Fruit fly (Drosophila melanogaster) whole organism, embryonic: ENCODE results near the gene Polr2G.

Source experiments
- Aef1 ChIP-seq: fragments of 200-800 bp; sonication (Bioruptor generic); IDR thresholded peaks from 3 replicates; pipeline ENCODE4 v1.3.6; 2022; ENCODE audit warnings: missing biosample characterization, missing genetic modification characterization
- Atf6 ChIP-seq: fragments of 200-800 bp; sonication (Bioruptor generic); IDR thresholded peaks from 2 replicates; pipeline ENCODE4 v1.3.6; 2022; ENCODE audit warnings: missing biosample characterization, missing genetic modification characterization
- CG13296 ChIP-seq: fragments of 200-800 bp; sonication (Bioruptor generic); optimal IDR thresholded peaks from 3 replicates; lab custom pipeline; 2018; ENCODE audit warnings: missing biosample characterization, mild to moderate bottlenecking, missing genetic modification characterization
- CG13424 ChIP-seq: fragments of 200-800 bp; sonication (Bioruptor generic); optimal IDR thresholded peaks from 2 replicates; lab custom pipeline; 2019; ENCODE audit warnings: missing biosample characterization, mild to moderate bottlenecking, missing genetic modification characterization, moderate library complexity
- CG13894 ChIP-seq: fragments of 200-800 bp; sonication (Bioruptor generic); optimal IDR thresholded peaks from 3 replicates; lab custom pipeline; 2018; ENCODE audit warnings: missing biosample characterization, mild to moderate bottlenecking, missing genetic modification characterization, moderate library complexity
- CG14860 ChIP-seq: fragments of 200-800 bp; sonication (Bioruptor generic); IDR thresholded peaks from 3 replicates; pipeline ENCODE4 v1.3.6; 2022; ENCODE audit warnings: missing biosample characterization, missing genetic modification characterization; ENCODE audit not compliant: partially characterized antibody
- CG15269 ChIP-seq: fragments of 200-800 bp; sonication (Bioruptor generic); optimal IDR thresholded peaks from 2 replicates; lab custom pipeline; 2018; ENCODE audit warnings: missing biosample characterization, mild to moderate bottlenecking, missing genetic modification characterization, moderate library complexity
- CG1603 ChIP-seq: fragments of 200-800 bp; sonication (Bioruptor generic); optimal IDR thresholded peaks from 2 replicates; lab custom pipeline; 2019; ENCODE audit warnings: missing biosample characterization, mild to moderate bottlenecking, missing genetic modification characterization, moderate library complexity
- CG1647 ChIP-seq: fragments of 200-800 bp; sonication (Bioruptor generic); optimal IDR thresholded peaks from 3 replicates; lab custom pipeline; 2016; ENCODE audit warnings: missing biosample characterization, missing genetic modification characterization
- CG16779 ChIP-seq: fragments of 200-800 bp; sonication (Bioruptor generic); IDR thresholded peaks from 2 replicates; pipeline ENCODE4 v1.3.6; 2022; ENCODE audit warnings: missing biosample characterization, missing genetic modification characterization
- CG17612 ChIP-seq: fragments of 200-800 bp; sonication (Bioruptor generic); IDR thresholded peaks from 2 replicates; pipeline ENCODE4 v1.3.6; 2022; ENCODE audit warnings: missing biosample characterization, missing genetic modification characterization
- CG18262 ChIP-seq: fragments of 200-800 bp; optimal IDR thresholded peaks from 3 replicates; lab custom pipeline; 2019; ENCODE audit warnings: missing biosample characterization, mild to moderate bottlenecking, missing genetic modification characterization, moderate library complexity
- CG18476 ChIP-seq: fragments of 200-800 bp; sonication (Bioruptor generic); optimal IDR thresholded peaks from 2 replicates; lab custom pipeline; 2016; ENCODE audit warnings: missing biosample characterization, mild to moderate bottlenecking, missing genetic modification characterization
- CG3065 ChIP-seq: fragments of 200-800 bp; sonication (Bioruptor generic); optimal IDR thresholded peaks from 2 replicates; lab custom pipeline; 2016; ENCODE audit warnings: missing biosample characterization, missing genetic modification characterization
- CG31365 ChIP-seq: fragments of 200-800 bp; sonication (Bioruptor generic); optimal IDR thresholded peaks from 2 replicates; lab custom pipeline; 2018; ENCODE audit warnings: missing biosample characterization, mild to moderate bottlenecking, missing genetic modification characterization
- CG32772 ChIP-seq: fragments of 200-800 bp; sonication (Bioruptor generic); IDR thresholded peaks from 2 replicates; pipeline ENCODE4 v1.3.6; 2022; ENCODE audit warnings: missing biosample characterization, missing genetic modification characterization
- CG3995 ChIP-seq: fragments of 200-800 bp; sonication (Bioruptor generic); optimal IDR thresholded peaks from 3 replicates; lab custom pipeline; 2016; ENCODE audit warnings: missing biosample characterization, missing genetic modification characterization
- CG43689 ChIP-seq: fragments of 200-800 bp; sonication (Bioruptor generic); IDR thresholded peaks from 2 replicates; pipeline ENCODE4 v1.3.6; 2022; ENCODE audit warnings: missing biosample characterization, missing genetic modification characterization
- CG6254 ChIP-seq: fragments of 200-800 bp; sonication (Bioruptor generic); optimal IDR thresholded peaks from 3 replicates; lab custom pipeline; 2017; ENCODE audit warnings: mild to moderate bottlenecking, missing biosample characterization, missing genetic modification reagents, missing genetic modification characterization
- Deaf1 ChIP-seq: fragments of 200-800 bp; optimal IDR thresholded peaks from 3 replicates; lab custom pipeline; 2019; ENCODE audit warnings: missing biosample characterization, mild to moderate bottlenecking, missing genetic modification characterization, moderate library complexity
- E2f1 ChIP-seq: fragments of 200-800 bp; sonication (Bioruptor generic); IDR thresholded peaks from 2 replicates; pipeline ENCODE4 v1.3.6; 2022; ENCODE audit warnings: missing biosample characterization, missing genetic modification characterization
- GATAe ChIP-seq: fragments of 200-800 bp; sonication (Bioruptor generic); conservative IDR thresholded peaks from 2 replicates; pipeline ENCODE4 v1.3.6; 2022; ENCODE audit warnings: missing biosample characterization, missing genetic modification characterization
- HLH4C ChIP-seq: fragments of 200-800 bp; sonication (Bioruptor generic); IDR thresholded peaks from 3 replicates; pipeline ENCODE4 v1.3.6; 2022; ENCODE audit warnings: missing biosample characterization, missing genetic modification characterization; ENCODE audit not compliant: partially characterized antibody
- HLHmδ ChIP-seq: fragments of 200-800 bp; sonication (Bioruptor generic); optimal IDR thresholded peaks from 2 replicates; lab custom pipeline; 2018; ENCODE audit warnings: missing biosample characterization, mild to moderate bottlenecking, missing genetic modification characterization, moderate library complexity
- Hmx ChIP-seq: fragments of 200-800 bp; sonication (Bioruptor generic); optimal IDR thresholded peaks from 2 replicates; lab custom pipeline; 2016; ENCODE audit warnings: missing biosample characterization, missing genetic modification characterization
- Hr51 ChIP-seq, 2 experiments: fragments of 200-800 bp; sonication (Bioruptor generic); optimal IDR thresholded peaks; 2 replicates in 1 of 2; 3 replicates in 1 of 2; lab custom pipeline; 2016 to 2018; ENCODE audit warnings: missing biosample characterization in 2 of 2, missing genetic modification characterization in 2 of 2, mild to moderate bottlenecking in 1 of 2, moderate library complexity in 1 of 2
- MESR4 ChIP-seq: fragments of 200-800 bp; sonication (Bioruptor generic); optimal IDR thresholded peaks from 2 replicates; lab custom pipeline; 2018; ENCODE audit warnings: missing biosample characterization, mild to moderate bottlenecking, missing genetic modification characterization, moderate library complexity
- NC2β ChIP-seq: fragments of 200-800 bp; sonication (Bioruptor generic); optimal IDR thresholded peaks from 2 replicates; lab custom pipeline; 2016; ENCODE audit warnings: missing biosample characterization, missing genetic modification characterization
- Rx ChIP-seq: fragments of 200-800 bp; sonication (Bioruptor generic); IDR thresholded peaks from 2 replicates; pipeline ENCODE4 v1.3.6; 2022; ENCODE audit warnings: missing biosample characterization, missing genetic modification characterization
- Side ChIP-seq: fragments of 200-800 bp; sonication (Bioruptor generic); optimal IDR thresholded peaks from 2 replicates; lab custom pipeline; 2016; ENCODE audit warnings: missing biosample characterization, missing genetic modification characterization
- Six4 ChIP-seq: fragments of 200-800 bp; sonication (Bioruptor generic); optimal IDR thresholded peaks from 2 replicates; lab custom pipeline; 2016; ENCODE audit warnings: missing biosample characterization, missing genetic modification characterization
- bsh ChIP-seq, 2 experiments: fragments of 200-800 bp; sonication (Bioruptor generic); optimal IDR thresholded peaks; 2 replicates each; lab custom pipeline; 2017 to 2018; ENCODE audit warnings: mild to moderate bottlenecking in 2 of 2, missing biosample characterization in 2 of 2, missing genetic modification characterization in 2 of 2, moderate library complexity in 1 of 2
- cad ChIP-seq: fragments of >200 bp; optimal IDR thresholded peaks from 2 replicates; lab custom pipeline; 2017; ENCODE audit warnings: missing biosample characterization, missing genetic modification characterization
- cas ChIP-seq: fragments of 200-800 bp; sonication (Bioruptor generic); IDR thresholded peaks from 2 replicates; pipeline ENCODE4 v1.3.6; 2022; ENCODE audit warnings: missing biosample characterization, missing genetic modification characterization
- ewg ChIP-seq: fragments of 200-800 bp; sonication (Bioruptor generic); optimal IDR thresholded peaks from 3 replicates; lab custom pipeline; 2017; ENCODE audit warnings: mild to moderate bottlenecking, missing biosample characterization, missing genetic modification reagents, missing genetic modification characterization
- fu2 ChIP-seq: fragments of 200-800 bp; sonication (Bioruptor generic); optimal IDR thresholded peaks from 2 replicates; lab custom pipeline; 2016; ENCODE audit warnings: missing biosample characterization, missing genetic modification characterization
- gro ChIP-seq: fragments of 200-800 bp; sonication (Bioruptor generic); optimal IDR thresholded peaks from 2 replicates; lab custom pipeline; 2016; ENCODE audit warnings: missing biosample characterization, missing genetic modification characterization
- hb ChIP-seq: fragments of 200-800 bp; sonication (Bioruptor generic); IDR thresholded peaks from 3 replicates; pipeline ENCODE4 v1.3.6; 2022; ENCODE audit warnings: missing biosample characterization, missing genetic modification characterization; ENCODE audit not compliant: partially characterized antibody
- insv ChIP-seq, 2 experiments: fragments of 200-800 bp; sonication (Bioruptor generic); optimal IDR thresholded peaks; 3 replicates each; lab custom pipeline; 2016 to 2018; ENCODE audit warnings: missing biosample characterization in 2 of 2, missing genetic modification characterization in 2 of 2
- onecut ChIP-seq: fragments of 200-800 bp; sonication (Bioruptor generic); IDR thresholded peaks from 2 replicates; pipeline ENCODE4 v1.3.6; 2022; ENCODE audit warnings: missing biosample characterization, missing genetic modification characterization
- pb ChIP-seq: fragments of 200-800 bp; sonication (Bioruptor generic); optimal IDR thresholded peaks from 3 replicates; lab custom pipeline; 2016; ENCODE audit warnings: missing biosample characterization, missing genetic modification characterization
- prd ChIP-seq, 3 experiments: fragments of >200 bp in 2 of 3; fragments of 200-800 bp in 1 of 3; sonication (Bioruptor generic) in 1 of 3; optimal IDR thresholded peaks in 2 of 3; IDR thresholded peaks in 1 of 3; 2 replicates in 2 of 3; 3 replicates in 1 of 3; pipeline versions ENCODE4 v1.3.6 to Lab custom; 2017 to 2022; ENCODE audit warnings: missing biosample characterization in 1 of 3, missing genetic modification characterization in 1 of 3
- sens ChIP-seq: fragments of 200-800 bp; sonication (Bioruptor generic); peaks from one replicate; lab custom pipeline; 2016; ENCODE audit warnings: missing biosample characterization, missing genetic modification characterization
- seq ChIP-seq: fragments of 200-800 bp; sonication (Bioruptor generic); IDR thresholded peaks from 2 replicates; pipeline ENCODE4 v1.3.6; 2022; ENCODE audit warnings: missing biosample characterization, missing genetic modification characterization
- slp2 ChIP-seq: fragments of 200-800 bp; sonication (Bioruptor generic); optimal IDR thresholded peaks from 2 replicates; lab custom pipeline; 2016; ENCODE audit warnings: missing biosample characterization, missing genetic modification characterization
- wor ChIP-seq: fragments of 200-800 bp; sonication (Bioruptor generic); IDR thresholded peaks from 2 replicates; pipeline ENCODE4 v1.3.6; 2022; ENCODE audit warnings: missing biosample characterization, missing genetic modification characterization
- zf30C ChIP-seq: fragments of 200-800 bp; sonication (Bioruptor generic); optimal IDR thresholded peaks from 3 replicates; lab custom pipeline; 2018; ENCODE audit warnings: missing biosample characterization, mild to moderate bottlenecking, missing genetic modification characterization
- zfh2 ChIP-seq: fragments of 200-800 bp; sonication (Bioruptor generic); optimal IDR thresholded peaks from 2 replicates; lab custom pipeline; 2016; ENCODE audit warnings: missing biosample characterization, missing genetic modification characterization

Polr2G gene

dm6 chr3R:15196134-15197034, 26.6 kb downstream of the Polr2G start, which contains the start of the genes Kpc1 and CG42542 (continued):
- peak; percentile 84 for TF ChIP-seq MESR4 (GFP tag; lab: Kevin White, UChicago)
- 0 out of 2 replicates have a peak, but pooled peaks have one; percentile 22 for TF ChIP-seq wor (GFP tag; lab: Robert Waterston, UW)
- TF ChIP-seq gro, result peak; percentile 86
- peak; percentile 58 for TF ChIP-seq CG3065 (GFP tag; lab: Kevin White, UChicago)
- peak; percentile 74 for TF ChIP-seq CG18476
- peak; percentile 67 for TF ChIP-seq slp2 (GFP tag; lab: Kevin White, UChicago)
- TF ChIP-seq HLHmδ, result peak; percentile 63
- TF ChIP-seq GATAe (GFP tag; lab: Robert Waterston, UW), result no peak
- TF ChIP-seq Deaf1 (tag; lab: Kevin White, UChicago), result no peak
- no peak for TF ChIP-seq CG6254 (GFP tag; lab: Kevin White, UChicago)
- TF ChIP-seq fu2 (GFP tag; lab: Kevin White, UChicago), result peak; percentile 50
- TF ChIP-seq bsh (GFP tag; optimal IDR thresholded peaks at IDR 0.05; lab: Kevin White, UChicago), result peak in 1 of 2 experiments; percentile 60
- TF ChIP-seq E2f1, result no peak
- TF ChIP-seq CG13894 (tag; lab: Kevin White, UChicago), result no peak
- peak; percentile 61 for TF ChIP-seq Hmx (GFP tag; lab: Kevin White, UChicago)
- TF ChIP-seq Aef1 (GFP tag; lab: Robert Waterston, UW), result no peak
- peak; percentile 41 for TF ChIP-seq NC2β
- TF ChIP-seq Side, result peak; percentile 61
- TF ChIP-seq CG1647 (GFP tag; lab: Kevin White, UChicago), result peak; percentile 84
- TF ChIP-seq sens, result peak; percentile 93
- peak in 1 of 2 experiments; percentile 74 for TF ChIP-seq Hr51 (GFP tag; optimal IDR thresholded peaks at IDR 0.05; lab: Kevin White, UChicago)
- TF ChIP-seq CG43689 (GFP tag; lab: Robert Waterston, UW), result no peak
- TF ChIP-seq CG3995 (GFP tag; lab: Kevin White, UChicago), result peak; percentile 64
- TF ChIP-seq CG31365 (tag; lab: Kevin White, UChicago), result no peak
- peak; percentile 82; the same call in 2 of the 3 replicates for TF ChIP-seq hb
- TF ChIP-seq onecut (GFP tag; lab: Robert Waterston, UW), result peak; percentile 0
- peak; percentile 63 for TF ChIP-seq CG32772 (GFP tag; lab: Robert Waterston, UW)
- peak; percentile 17; the same call in 1 of the 2 replicates for TF ChIP-seq Atf6 (GFP tag; lab: Robert Waterston, UW)
- peak; percentile 41; the same call in 1 of the 2 replicates for TF ChIP-seq CG16779 (GFP tag; lab: Robert Waterston, UW)
- no peak for TF ChIP-seq cad (GFP tag; lab: Kevin White, UChicago)
- peak; percentile 23 for TF ChIP-seq ewg
- peak; percentile 49 for TF ChIP-seq Six4
- TF ChIP-seq zfh2 (GFP tag; lab: Kevin White, UChicago), result peak; percentile 83
- peak in 1 of 2 experiments; percentile 29 for TF ChIP-seq insv (GFP tag; optimal IDR thresholded peaks at IDR 0.05; lab: Kevin White, UChicago)
- TF ChIP-seq seq (GFP tag; lab: Robert Waterston, UW), result no peak
- no peak for TF ChIP-seq CG18262 (tag; lab: Kevin White, UChicago)
- TF ChIP-seq CG13424, result peak; percentile 74
- peak; percentile 16; the same call in 1 of the 2 replicates for TF ChIP-seq cas (GFP tag; lab: Robert Waterston, UW)
- no peak for TF ChIP-seq CG13296 (GFP tag; lab: Kevin White, UChicago)
- TF ChIP-seq CG1603, result peak; percentile 70
- peak; percentile 55 for TF ChIP-seq CG15269 (tag; lab: Kevin White, UChicago)
- TF ChIP-seq pb, result peak; percentile 64
- TF ChIP-seq Rx (GFP tag; lab: Robert Waterston, UW), result peak; percentile 47; the same call in 1 of the 2 replicates
- TF ChIP-seq zf30C, result no peak
- peak; percentile 86 for TF ChIP-seq HLH4C
- TF ChIP-seq prd (optimal IDR thresholded peaks at IDR 0.05; lab: Kevin White, UChicago), result no peak
- TF ChIP-seq prd (GFP tag; IDR thresholded peaks at IDR 0.05; lab: Robert Waterston, UW), result peak; percentile 75
- peak; percentile 88 for TF ChIP-seq CG14860 (GFP tag; lab: Robert Waterston, UW)
- no peak for TF ChIP-seq CG17612 (GFP tag; lab: Robert Waterston, UW)
